Worm (Caenorhabditis elegans) whole organism, L1 larva: Measurements from ENCODE around the gene T07D4.5.

ENCODE experiments used
- C04F5.9 ChIP-seq: sonication (generic microtip); optimal IDR thresholded peaks from 2 replicates; lab custom pipeline; 2016; ENCODE audit warnings: missing genetic modification characterization, missing compliant biosample characterization
- C16A3.4 ChIP-seq: fragments of 150-350 bp; optimal IDR thresholded peaks from 2 replicates; lab custom pipeline; 2014; ENCODE audit warnings: missing biosample characterization, missing genetic modification characterization
- C34B4.2 ChIP-seq: sonication (generic microtip); optimal IDR thresholded peaks from 2 replicates; lab custom pipeline; 2017; ENCODE audit warnings: mild to moderate bottlenecking, missing genetic modification characterization, missing compliant biosample characterization
- alr-1 ChIP-seq: fragments of 200-800 bp; sonication (Bioruptor generic); optimal IDR thresholded peaks from 2 replicates; lab custom pipeline; 2018; ENCODE audit warnings: borderline replicate concordance, mild to moderate bottlenecking, missing genetic modification characterization, missing compliant biosample characterization
- aly-2 ChIP-seq: fragments of 150-350 bp; optimal IDR thresholded peaks from 2 replicates; lab custom pipeline; 2014; ENCODE audit warnings: missing biosample characterization, missing genetic modification characterization
- blmp-1 ChIP-seq: fragments of 150-350 bp; optimal IDR thresholded peaks from 2 replicates; lab custom pipeline; 2014; ENCODE audit warnings: missing biosample characterization, missing genetic modification characterization
- ceh-82 ChIP-seq, 3 experiments: fragments of 150-350 bp in 1 of 3; sonication (generic microtip) in 2 of 3; optimal IDR thresholded peaks; 2 replicates each; lab custom pipeline; 2014 to 2017; ENCODE audit warnings: missing biosample characterization in 3 of 3, missing genetic modification characterization in 3 of 3
- ceh-88 ChIP-seq: fragments of 200-800 bp; sonication (Bioruptor generic); IDR thresholded peaks from 2 replicates; pipeline ENCODE4 v1.3.6; 2022; ENCODE audit warnings: missing genetic modification characterization, missing compliant biosample characterization
- ceh-90 ChIP-seq: sonication (generic microtip); optimal IDR thresholded peaks from 2 replicates; lab custom pipeline; 2016; ENCODE audit warnings: missing genetic modification characterization, missing compliant biosample characterization
- dsc-1 ChIP-seq: sonication (generic microtip); optimal IDR thresholded peaks from 2 replicates; lab custom pipeline; 2016; ENCODE audit warnings: mild to moderate bottlenecking, missing genetic modification characterization, missing compliant biosample characterization
- efl-1 ChIP-seq, 4 experiments: fragments of 150-350 bp; optimal IDR thresholded peaks in 3 of 4; peaks in 1 of 4; 1 replicate in 1 of 4; 2 replicates in 3 of 4; lab custom pipeline; 2014; ENCODE audit warnings: missing biosample characterization in 2 of 4, missing genetic modification characterization in 2 of 4, missing genetic modification reagents in 2 of 4
- egl-13 ChIP-seq: sonication (generic microtip); optimal IDR thresholded peaks from 2 replicates; lab custom pipeline; 2016; ENCODE audit warnings: missing genotype, missing genetic modification reagents, missing genetic modification characterization, missing compliant biosample characterization
- egl-27 ChIP-seq, 2 experiments: fragments of 150-350 bp in 1 of 2; sonication (generic microtip); optimal IDR thresholded peaks; 3 replicates each; lab custom pipeline; 2017 to 2018; ENCODE audit warnings: missing biosample characterization in 2 of 2, missing genetic modification characterization in 2 of 2, missing genetic modification reagents in 2 of 2
- elt-2 ChIP-seq: sonication (generic microtip); optimal IDR thresholded peaks from 2 replicates; lab custom pipeline; 2016; ENCODE audit warnings: missing genetic modification characterization, mild to moderate bottlenecking, inconsistent platforms, missing compliant biosample characterization, missing genetic modification reagents
- ets-5 ChIP-seq: fragments of 200-800 bp; sonication (Bioruptor generic); IDR thresholded peaks from 2 replicates; pipeline ENCODE4 v1.3.6; 2022; ENCODE audit warnings: missing genetic modification characterization, missing compliant biosample characterization
- fkh-10 ChIP-seq: sonication (generic microtip); optimal IDR thresholded peaks from 2 replicates; lab custom pipeline; 2017; ENCODE audit warnings: missing biosample characterization, missing genetic modification reagents, missing genetic modification characterization
- fkh-4 ChIP-seq: sonication (generic microtip); optimal IDR thresholded peaks from 2 replicates; lab custom pipeline; 2016; ENCODE audit warnings: missing compliant biosample characterization, missing genetic modification characterization, borderline replicate concordance
- fkh-8 ChIP-seq: sonication (generic microtip); optimal IDR thresholded peaks from 2 replicates; lab custom pipeline; 2016; ENCODE audit warnings: mild to moderate bottlenecking, missing genetic modification characterization, missing compliant biosample characterization
- grh-1 ChIP-seq: fragments of 200-800 bp; sonication (Bioruptor generic); IDR thresholded peaks from 2 replicates; pipeline ENCODE4 v1.3.6; 2022; ENCODE audit warnings: missing genetic modification reagents, missing genetic modification characterization, missing compliant biosample characterization
- hlh-4 ChIP-seq: sonication (generic microtip); optimal IDR thresholded peaks from 2 replicates; lab custom pipeline; 2016; ENCODE audit warnings: mild to moderate bottlenecking, missing genetic modification characterization, missing compliant biosample characterization
- isw-1 ChIP-seq: fragments of 200-800 bp; sonication (Bioruptor generic); IDR thresholded peaks from 2 replicates; pipeline ENCODE4 v1.3.6; 2022; ENCODE audit warnings: missing genetic modification characterization, missing compliant biosample characterization
- jun-1 ChIP-seq: fragments of 150-350 bp; optimal IDR thresholded peaks from 2 replicates; lab custom pipeline; 2014; ENCODE audit warnings: missing biosample characterization, missing genetic modification reagents, missing genetic modification characterization
- lin-14 ChIP-seq: fragments of 200-800 bp; sonication (Bioruptor generic); optimal IDR thresholded peaks from 2 replicates; lab custom pipeline; 2018; ENCODE audit warnings: mild to moderate bottlenecking, missing genetic modification characterization, moderate library complexity, missing compliant biosample characterization
- lin-35 ChIP-seq, 2 experiments: fragments of 150-350 bp; optimal IDR thresholded peaks; 2 replicates each; lab custom pipeline; 2014; ENCODE audit warnings: missing biosample characterization in 2 of 2, missing genetic modification characterization in 2 of 2, missing genetic modification reagents in 2 of 2
- lin-39 ChIP-seq: fragments of 150-350 bp; optimal IDR thresholded peaks from 2 replicates; lab custom pipeline; 2014; ENCODE audit warnings: missing biosample characterization, missing genetic modification reagents, missing genetic modification characterization
- lir-3 ChIP-seq: sonication (generic microtip); optimal IDR thresholded peaks from 2 replicates; lab custom pipeline; 2016; ENCODE audit warnings: mild to moderate bottlenecking, missing genetic modification characterization, moderate library complexity, missing compliant biosample characterization; ENCODE audit not compliant: poor library complexity
- lsy-2 ChIP-seq, 2 experiments: fragments of 150-350 bp; optimal IDR thresholded peaks; 2 replicates each; lab custom pipeline; 2014; ENCODE audit warnings: missing biosample characterization in 2 of 2, missing genetic modification characterization in 2 of 2
- mef-2 ChIP-seq: fragments of 150-350 bp; optimal IDR thresholded peaks from 2 replicates; lab custom pipeline; 2014; ENCODE audit warnings: missing biosample characterization, missing genetic modification characterization
- nhr-11 ChIP-seq: fragments of 150-350 bp; optimal IDR thresholded peaks from 2 replicates; lab custom pipeline; 2014; ENCODE audit warnings: missing biosample characterization, missing genetic modification characterization
- nhr-12 ChIP-seq: sonication (generic microtip); optimal IDR thresholded peaks from 2 replicates; lab custom pipeline; 2017; ENCODE audit warnings: missing biosample characterization, missing genetic modification characterization
- nhr-20 ChIP-seq: sonication (generic microtip); optimal IDR thresholded peaks from 2 replicates; lab custom pipeline; 2016; ENCODE audit warnings: mild to moderate bottlenecking, missing genetic modification characterization, missing compliant biosample characterization
- nhr-28 ChIP-seq: fragments of 150-350 bp; optimal IDR thresholded peaks from 2 replicates; lab custom pipeline; 2014; ENCODE audit warnings: missing biosample characterization, missing genetic modification characterization
- nhr-47 ChIP-seq: sonication (generic microtip); optimal IDR thresholded peaks from 2 replicates; lab custom pipeline; 2016; ENCODE audit warnings: mild to moderate bottlenecking, missing genetic modification characterization, moderate library complexity, missing compliant biosample characterization
- nhr-71 ChIP-seq: sonication (generic microtip); optimal IDR thresholded peaks from 2 replicates; lab custom pipeline; 2016; ENCODE audit warnings: mild to moderate bottlenecking, missing genetic modification characterization, moderate library complexity, missing compliant biosample characterization
- nhr-77 ChIP-seq: fragments of 150-350 bp; optimal IDR thresholded peaks from 2 replicates; lab custom pipeline; 2014; ENCODE audit warnings: missing biosample characterization, missing genetic modification characterization
- nhr-85 ChIP-seq: sonication (generic microtip); peaks from one replicate; lab custom pipeline; 2016; ENCODE audit warnings: missing genetic modification characterization, inconsistent platforms, missing compliant biosample characterization
- pax-3 ChIP-seq: fragments of 200-800 bp; sonication (Bioruptor generic); optimal IDR thresholded peaks from 2 replicates; lab custom pipeline; 2018; ENCODE audit warnings: mild to moderate bottlenecking, missing genetic modification characterization, moderate library complexity, missing compliant biosample characterization
- rnt-1 ChIP-seq: sonication (generic microtip); optimal IDR thresholded peaks from 2 replicates; lab custom pipeline; 2016; ENCODE audit warnings: mild to moderate bottlenecking, missing genetic modification characterization, moderate library complexity, missing compliant biosample characterization
- skn-1 ChIP-seq: fragments of 150-350 bp; optimal IDR thresholded peaks from 2 replicates; lab custom pipeline; 2014; ENCODE audit warnings: missing biosample characterization, missing genetic modification characterization
- snpc-4 ChIP-seq: fragments of 150-350 bp; optimal IDR thresholded peaks from 2 replicates; lab custom pipeline; 2014; ENCODE audit warnings: missing biosample characterization, missing genetic modification characterization
- snu-23 ChIP-seq: sonication (generic microtip); optimal IDR thresholded peaks from 2 replicates; lab custom pipeline; 2016; ENCODE audit warnings: missing genetic modification characterization, missing compliant biosample characterization
- sox-4 ChIP-seq: sonication (generic microtip); optimal IDR thresholded peaks from 2 replicates; lab custom pipeline; 2016; ENCODE audit warnings: missing genetic modification characterization, missing compliant biosample characterization
- sup-37 ChIP-seq: fragments of 200-800 bp; sonication (Bioruptor generic); optimal IDR thresholded peaks from 2 replicates; lab custom pipeline; 2018; ENCODE audit warnings: mild to moderate bottlenecking, missing genetic modification characterization, missing compliant biosample characterization
- swsn-7 ChIP-seq: sonication (generic microtip); optimal IDR thresholded peaks from 2 replicates; lab custom pipeline; 2016; ENCODE audit warnings: missing genetic modification characterization, missing compliant biosample characterization
- tlp-1 ChIP-seq: fragments of 150-350 bp; optimal IDR thresholded peaks from 2 replicates; lab custom pipeline; 2014; ENCODE audit warnings: missing biosample characterization, missing genetic modification characterization
- unc-130 ChIP-seq: fragments of 150-350 bp; optimal IDR thresholded peaks from 2 replicates; lab custom pipeline; 2017; ENCODE audit warnings: missing biosample characterization, missing genetic modification characterization, inconsistent platforms
- unc-98 ChIP-seq: fragments of 200-800 bp; sonication (Bioruptor generic); IDR thresholded peaks from 2 replicates; pipeline ENCODE4 v1.3.6; 2022; ENCODE audit warnings: missing genetic modification characterization, missing compliant biosample characterization
- vab-15 ChIP-seq: sonication (generic microtip); optimal IDR thresholded peaks from 2 replicates; lab custom pipeline; 2017; ENCODE audit warnings: missing genotype, mild to moderate bottlenecking, missing genetic modification characterization, missing compliant biosample characterization
- xbp-1 ChIP-seq: sonication (generic microtip); optimal IDR thresholded peaks from 2 replicates; lab custom pipeline; 2016; ENCODE audit warnings: missing genetic modification characterization, missing compliant biosample characterization
- zag-1 ChIP-seq: fragments of 150-350 bp; optimal IDR thresholded peaks from 2 replicates; lab custom pipeline; 2014; ENCODE audit warnings: missing biosample characterization, missing genetic modification characterization
- zip-4 ChIP-seq: fragments of 200-800 bp; sonication (Bioruptor generic); optimal IDR thresholded peaks from 2 replicates; lab custom pipeline; 2018; ENCODE audit warnings: mild to moderate bottlenecking, missing genetic modification characterization, moderate library complexity, missing compliant biosample characterization
- ztf-4 ChIP-seq: fragments of 150-350 bp; optimal IDR thresholded peaks from 2 replicates; lab custom pipeline; 2014; ENCODE audit warnings: missing biosample characterization, missing genetic modification characterization

The T07D4.5 gene

ce11 chrII:8914654-8915053 lies 30.5 kb upstream of the T07D4.5 start (continued):
- no peak for TF ChIP-seq egl-27 (tag; optimal IDR thresholded peaks at IDR 0.05; lab: Kevin White, UChicago)

- TF ChIP-seq hlh-4, result no peak
- TF ChIP-seq nhr-11 (tag; lab: Kevin White, UChicago), result no peak
- no peak for TF ChIP-seq swsn-7
- peak; percentile 83 for TF ChIP-seq dsc-1 (tag; lab: Kevin White, UChicago)
- TF ChIP-seq lin-14 (GFP tag; lab: Kevin White, UChicago), result no peak
- TF ChIP-seq zip-4, result no peak
- no peak for TF ChIP-seq ceh-88 (GFP tag; lab: Robert Waterston, UW)
- no peak for TF ChIP-seq elt-2 (tag; lab: Kevin White, UChicago)
- TF ChIP-seq grh-1 (GFP tag; lab: Robert Waterston, UW), result no peak
- no peak for TF ChIP-seq alr-1 (tag; lab: Kevin White, UChicago)
- TF ChIP-seq xbp-1 (tag; lab: Kevin White, UChicago), result no peak
- no peak for TF ChIP-seq tlp-1 (tag; lab: Kevin White, UChicago)
- no peak for TF ChIP-seq nhr-12
- TF ChIP-seq C16A3.4 (tag; lab: Kevin White, UChicago), result no peak
- no peak for TF ChIP-seq snpc-4
- TF ChIP-seq ceh-82 (tag; optimal IDR thresholded peaks at IDR 0.05; lab: Kevin White, UChicago), result no peak
- TF ChIP-seq nhr-28 (tag; lab: Kevin White, UChicago), result no peak
- no peak for TF ChIP-seq zag-1 (tag; lab: Kevin White, UChicago)
- TF ChIP-seq ets-5 (GFP tag; lab: Robert Waterston, UW), result no peak
- peak; percentile 50 for TF ChIP-seq nhr-71 (tag; lab: Kevin White, UChicago)
- TF ChIP-seq blmp-1 (tag; lab: Kevin White, UChicago), result peak; percentile 37
- TF ChIP-seq fkh-8, result peak; percentile 70
- TF ChIP-seq skn-1 (tag; lab: Kevin White, UChicago), result no peak
- TF ChIP-seq lin-39 (tag; lab: Kevin White, UChicago), result no peak
- TF ChIP-seq efl-1 (optimal IDR thresholded peaks at IDR 0.05; lab: Kevin White, UChicago), result no peak
- TF ChIP-seq efl-1 (GFP tag; optimal IDR thresholded peaks at IDR 0.05 in 1 of 2; lab: Kevin White, UChicago), result no peak
- no peak for TF ChIP-seq unc-98
- no peak for TF ChIP-seq nhr-85 (tag; lab: Kevin White, UChicago)
- no peak for TF ChIP-seq egl-13
- no peak for TF ChIP-seq ztf-4
- TF ChIP-seq nhr-77 (tag; lab: Kevin White, UChicago), result no peak
- no peak for TF ChIP-seq isw-1 (GFP tag; lab: Robert Waterston, UW)
- no peak for TF ChIP-seq fkh-4 (tag; lab: Kevin White, UChicago)
- TF ChIP-seq rnt-1 (tag; lab: Kevin White, UChicago), result no peak
- no peak for TF ChIP-seq nhr-47 (tag; lab: Kevin White, UChicago)
- no peak for TF ChIP-seq aly-2
- TF ChIP-seq vab-15 (tag; lab: Kevin White, UChicago), result no peak
- TF ChIP-seq fkh-10, result no peak
- no peak for TF ChIP-seq mef-2 (tag; lab: Kevin White, UChicago)
- no peak for TF ChIP-seq lin-35 (GFP tag; optimal IDR thresholded peaks at IDR 0.05; lab: Kevin White, UChicago)
- no peak for TF ChIP-seq snu-23 (GFP tag; lab: Kevin White, UChicago)
- TF ChIP-seq unc-130 (tag; lab: Kevin White, UChicago), result no peak
- TF ChIP-seq nhr-20 (tag; lab: Kevin White, UChicago), result no peak
- peak; percentile 35 for TF ChIP-seq pax-3 (tag; lab: Kevin White, UChicago)
- peak; percentile 18 for TF ChIP-seq sox-4
- TF ChIP-seq lsy-2 (tag; optimal IDR thresholded peaks at IDR 0.05; lab: Kevin White, UChicago), result no peak
- no peak for TF ChIP-seq C04F5.9 (tag; lab: Kevin White, UChicago)
- no peak for TF ChIP-seq sup-37 (GFP tag; lab: Kevin White, UChicago)
- no peak for TF ChIP-seq ceh-90 (tag; lab: Kevin White, UChicago)
- no peak for TF ChIP-seq C34B4.2 (tag; lab: Kevin White, UChicago)
- TF ChIP-seq lir-3, result no peak
- no peak for TF ChIP-seq jun-1 (tag; lab: Kevin White, UChicago)
Measured at ce11 chrII:8912523-8913017, 28.4 kb upstream of the T07D4.5 start.
